Worm (Caenorhabditis elegans) whole organism, young adult: ENCODE measurements around the gene zipt-16.
"Not testable (repeated sequence)": the region's sequence is repeated elsewhere in the genome, so short reads cannot be mapped to it uniquely, and the experiment has no call there.

Source experiments
- B0336.3 ChIP-seq: fragments of 200-800 bp; sonication (Bioruptor generic); IDR thresholded peaks from 2 replicates; pipeline ENCODE4 v1.3.6; 2022; ENCODE audit warnings: missing genetic modification characterization, missing compliant biosample characterization
- C17E4.6 ChIP-seq: fragments of 200-800 bp; sonication (Bioruptor generic); IDR thresholded peaks from 2 replicates; pipeline ENCODE4 v1.3.6; 2022; ENCODE audit warnings: missing genetic modification reagents, missing genetic modification characterization, missing compliant biosample characterization
- D2030.7 ChIP-seq: fragments of 200-800 bp; sonication (Bioruptor generic); IDR thresholded peaks from 2 replicates; pipeline ENCODE4 v1.3.6; 2022; ENCODE audit warnings: missing genetic modification reagents, missing genetic modification characterization, missing compliant biosample characterization
- F10E7.11 ChIP-seq: sonication (generic microtip); optimal IDR thresholded peaks from 2 replicates; lab custom pipeline; 2017; ENCODE audit warnings: mild to moderate bottlenecking, missing genetic modification characterization, moderate library complexity, missing compliant biosample characterization
- F22D6.2 ChIP-seq: sonication (generic microtip); optimal IDR thresholded peaks from 2 replicates; lab custom pipeline; 2016; ENCODE audit warnings: mild to moderate bottlenecking, missing genetic modification characterization, missing compliant biosample characterization
- F33H1.4 ChIP-seq: fragments of 200-800 bp; sonication (Bioruptor generic); IDR thresholded peaks from 2 replicates; pipeline ENCODE4 v1.3.6; 2022; ENCODE audit warnings: missing genetic modification reagents, missing genetic modification characterization, missing compliant biosample characterization
- F39B2.1 ChIP-seq: fragments of 200-800 bp; sonication (Bioruptor generic); IDR thresholded peaks from 2 replicates; pipeline ENCODE4 v1.3.6; 2022; ENCODE audit warnings: missing genetic modification reagents, missing genetic modification characterization, missing compliant biosample characterization
- F49E8.2 ChIP-seq: sonication (generic microtip); optimal IDR thresholded peaks from 3 replicates; lab custom pipeline; 2017; ENCODE audit warnings: missing genetic modification characterization, mild to moderate bottlenecking, missing compliant biosample characterization, antibody characterized with exemption, moderate library complexity; ENCODE audit not compliant: insufficient read depth
- F57A8.1 ChIP-seq: fragments of 200-800 bp; sonication (Bioruptor generic); optimal IDR thresholded peaks from 2 replicates; lab custom pipeline; 2018; ENCODE audit warnings: mild to moderate bottlenecking, missing genetic modification characterization, moderate library complexity, missing compliant biosample characterization
- Y56A3A.18 ChIP-seq: fragments of 200-800 bp; sonication (Bioruptor generic); IDR thresholded peaks from 2 replicates; pipeline ENCODE4 v1.3.6; 2022; ENCODE audit warnings: missing genetic modification reagents, missing genetic modification characterization, missing compliant biosample characterization
- attf-6 ChIP-seq: fragments of 200-800 bp; sonication (Bioruptor generic); IDR thresholded peaks from 2 replicates; pipeline ENCODE4 v1.3.6; 2022; ENCODE audit warnings: missing genetic modification reagents, missing genetic modification characterization, missing compliant biosample characterization
- bed-1 ChIP-seq: fragments of 200-800 bp; sonication (Bioruptor generic); IDR thresholded peaks from 2 replicates; pipeline ENCODE4 v1.3.6; 2022; ENCODE audit warnings: missing genetic modification reagents, missing genetic modification characterization, missing compliant biosample characterization
- cebp-1 ChIP-seq, 2 experiments: fragments of 200-800 bp in 1 of 2; sonication (Bioruptor generic) in 1 of 2; sonication (generic microtip) in 1 of 2; IDR thresholded peaks in 1 of 2; optimal IDR thresholded peaks in 1 of 2; 2 replicates each; pipeline versions ENCODE4 v1.3.6 to Lab custom; 2017 to 2022; ENCODE audit warnings: missing compliant biosample characterization in 2 of 2, missing genetic modification characterization in 2 of 2, mild to moderate bottlenecking in 1 of 2, missing genetic modification reagents in 1 of 2, moderate library complexity in 1 of 2
- ceh-27 ChIP-seq: fragments of 200-800 bp; sonication (Bioruptor generic); optimal IDR thresholded peaks from 2 replicates; lab custom pipeline; 2018; ENCODE audit warnings: mild to moderate bottlenecking, missing genetic modification characterization, moderate library complexity, missing compliant biosample characterization
- ceh-91 ChIP-seq: fragments of 200-800 bp; sonication (Bioruptor generic); IDR thresholded peaks from 2 replicates; pipeline ENCODE4 v1.3.6; 2022; ENCODE audit warnings: missing genetic modification reagents, missing genetic modification characterization, missing compliant biosample characterization
- dox-1 ChIP-seq: fragments of 200-800 bp; sonication (Bioruptor generic); IDR thresholded peaks from 2 replicates; pipeline ENCODE4 v1.3.6; 2022; ENCODE audit warnings: missing genetic modification reagents, missing genetic modification characterization, missing compliant biosample characterization
- dpl-1 ChIP-seq: fragments of 150-350 bp; optimal IDR thresholded peaks from 2 replicates; lab custom pipeline; 2014; ENCODE audit warnings: missing biosample characterization, missing genetic modification reagents, missing genetic modification characterization
- efl-1 ChIP-seq: fragments of 150-350 bp; optimal IDR thresholded peaks from 2 replicates; lab custom pipeline; 2014; ENCODE audit warnings: missing biosample characterization, missing genetic modification reagents, missing genetic modification characterization
- egl-44 ChIP-seq: fragments of 200-800 bp; sonication (Bioruptor generic); IDR thresholded peaks from 2 replicates; pipeline ENCODE4 v1.3.6; 2022; ENCODE audit warnings: missing genetic modification reagents, missing genetic modification characterization, missing compliant biosample characterization
- ekl-4 ChIP-seq: fragments of 200-800 bp; sonication (Bioruptor generic); IDR thresholded peaks from 2 replicates; pipeline ENCODE4 v1.3.6; 2022; ENCODE audit warnings: missing genetic modification reagents, missing genetic modification characterization, missing compliant biosample characterization
- hmg-1.2 ChIP-seq: fragments of 200-800 bp; sonication (Bioruptor generic); IDR thresholded peaks from 2 replicates; pipeline ENCODE4 v1.3.6; 2022; ENCODE audit warnings: missing genetic modification reagents, missing genetic modification characterization, missing compliant biosample characterization
- let-607 ChIP-seq, 2 experiments: fragments of 200-800 bp in 1 of 2; sonication (Bioruptor generic) in 1 of 2; sonication (generic microtip) in 1 of 2; optimal IDR thresholded peaks; 2 replicates each; lab custom pipeline; 2016 to 2018; ENCODE audit warnings: mild to moderate bottlenecking in 2 of 2, missing compliant biosample characterization in 2 of 2, missing genetic modification characterization in 2 of 2, moderate library complexity in 2 of 2, missing genotype in 1 of 2
- lin-26 ChIP-seq: fragments of 200-800 bp; sonication (Bioruptor generic); IDR thresholded peaks from 2 replicates; pipeline ENCODE4 v1.3.6; 2022; ENCODE audit warnings: missing genetic modification reagents, missing genetic modification characterization, missing compliant biosample characterization
- lin-54 ChIP-seq: fragments of 200-800 bp; sonication (Bioruptor generic); optimal IDR thresholded peaks from 2 replicates; lab custom pipeline; 2018; ENCODE audit warnings: mild to moderate bottlenecking, missing genetic modification characterization, missing compliant biosample characterization
- lsl-1 ChIP-seq: fragments of 200-800 bp; sonication (Bioruptor generic); optimal IDR thresholded peaks from 2 replicates; lab custom pipeline; 2018; ENCODE audit warnings: mild to moderate bottlenecking, missing genetic modification characterization, moderate library complexity, missing compliant biosample characterization
- madf-10 ChIP-seq: sonication (generic microtip); optimal IDR thresholded peaks from 2 replicates; lab custom pipeline; 2016; ENCODE audit warnings: mild to moderate bottlenecking, missing genetic modification characterization, missing compliant biosample characterization
- madf-3 ChIP-seq: fragments of 200-800 bp; sonication (Bioruptor generic); IDR thresholded peaks from 2 replicates; pipeline ENCODE4 v1.3.6; 2022; ENCODE audit warnings: missing genetic modification reagents, missing genetic modification characterization, missing compliant biosample characterization
- madf-8 ChIP-seq: fragments of 200-800 bp; sonication (Bioruptor generic); conservative IDR thresholded peaks from 2 replicates; pipeline ENCODE4 v1.3.6; 2022; ENCODE audit warnings: missing genetic modification reagents, missing genetic modification characterization, missing compliant biosample characterization
- nfyb-1 ChIP-seq: fragments of 200-800 bp; sonication (Bioruptor generic); IDR thresholded peaks from 2 replicates; pipeline ENCODE4 v1.3.6; 2022; ENCODE audit warnings: missing genetic modification reagents, missing genetic modification characterization, missing compliant biosample characterization
- pha-4 ChIP-seq: fragments of 150-350 bp; sonication (generic microtip); optimal IDR thresholded peaks from 2 replicates; lab custom pipeline; 2014; ENCODE audit warnings: missing biosample characterization, missing genetic modification reagents, missing genetic modification characterization
- rcor-1 ChIP-seq: fragments of 200-800 bp; sonication (Bioruptor generic); IDR thresholded peaks from 2 replicates; pipeline ENCODE4 v1.3.6; 2022; ENCODE audit warnings: missing genetic modification reagents, missing genetic modification characterization, missing compliant biosample characterization
- repo-1 ChIP-seq: sonication (generic microtip); optimal IDR thresholded peaks from 2 replicates; lab custom pipeline; 2017; ENCODE audit warnings: mild to moderate bottlenecking, missing genetic modification characterization, missing compliant biosample characterization
- sea-2 ChIP-seq: fragments of 200-800 bp; sonication (Bioruptor generic); IDR thresholded peaks from 2 replicates; pipeline ENCODE4 v1.3.6; 2022; ENCODE audit warnings: missing genetic modification characterization, missing compliant biosample characterization
- snpc-1.1 ChIP-seq: sonication (generic microtip); optimal IDR thresholded peaks from 2 replicates; lab custom pipeline; 2017; ENCODE audit warnings: missing genetic modification characterization, mild to moderate bottlenecking, missing compliant biosample characterization, antibody characterized with exemption, moderate library complexity, missing genotype, missing genetic modification reagents; ENCODE audit not compliant: insufficient read depth
- snpc-3.4 ChIP-seq: sonication (generic microtip); optimal IDR thresholded peaks from 2 replicates; lab custom pipeline; 2017; ENCODE audit warnings: missing genetic modification characterization, mild to moderate bottlenecking, missing compliant biosample characterization, antibody characterized with exemption, moderate library complexity, missing genotype, missing genetic modification reagents
- snpc-4 ChIP-seq, 5 experiments: fragments of 150-350 bp in 1 of 5; sonication (generic microtip) in 4 of 5; optimal IDR thresholded peaks; 2 replicates each; lab custom pipeline; 2014 to 2018; ENCODE audit warnings: missing genetic modification characterization in 5 of 5, missing biosample characterization in 3 of 5, antibody characterized with exemption in 2 of 5, mild to moderate bottlenecking in 2 of 5, missing compliant biosample characterization in 2 of 5, missing genotype in 2 of 5, moderate library complexity in 2 of 5, missing genetic modification reagents in 1 of 5
- tbp1 ChIP-seq: fragments of 200-800 bp; sonication (Bioruptor generic); optimal IDR thresholded peaks from 2 replicates; lab custom pipeline; 2018; ENCODE audit warnings: mild to moderate bottlenecking, missing genetic modification characterization, missing compliant biosample characterization
- xnd-1 ChIP-seq: sonication (generic microtip); optimal IDR thresholded peaks from 2 replicates; lab custom pipeline; 2016; ENCODE audit warnings: missing genotype, missing genetic modification reagents, missing genetic modification characterization, missing compliant biosample characterization
- ztf-6 ChIP-seq: fragments of 200-800 bp; sonication (Bioruptor generic); IDR thresholded peaks from 2 replicates; pipeline ENCODE4 v1.3.6; 2022; ENCODE audit warnings: missing genetic modification reagents, missing genetic modification characterization, missing compliant biosample characterization

zipt-16 gene

ce11 chrV:11472209-11472608 lies 9.4 kb downstream of the zipt-16 start, which contains the start of the genes nas-20 and nas-21:
nas-20 (minus strand) TSS chrV:11472309.
nas-21 (plus strand) TSS chrV:11472564.
- TF ChIP-seq ceh-27 (GFP tag; lab: Kevin White, UChicago) (no peak), nfyb-1 (GFP tag; lab: Robert Waterston, UW) (no peak), dox-1 (no peak), D2030.7 (GFP tag; lab: Robert Waterston, UW) (no peak), ceh-91 (GFP tag; lab: Robert Waterston, UW) (no peak), Y56A3A.18 (no peak), let-607 (tag; optimal IDR thresholded peaks at IDR 0.05; lab: Kevin White, UChicago) (no peak), F39B2.1 (GFP tag; lab: Robert Waterston, UW) (no peak), pha-4 (tag; lab: Kevin White, UChicago) (no peak), F57A8.1 (GFP tag; lab: Kevin White, UChicago) (no peak), madf-3 (GFP tag; lab: Robert Waterston, UW) (no peak), dpl-1 (GFP tag; lab: Kevin White, UChicago) (no peak), repo-1 (no peak), bed-1 (GFP tag; lab: Robert Waterston, UW) (no peak), egl-44 (GFP tag; lab: Robert Waterston, UW) (no peak), ztf-6 (GFP tag; lab: Robert Waterston, UW) (no peak), snpc-4 (GFP tag; optimal IDR thresholded peaks at IDR 0.05; lab: Kevin White, UChicago) (no peak), snpc-4 (tag; optimal IDR thresholded peaks at IDR 0.05; lab: Kevin White, UChicago) (no peak), madf-10 (tag; lab: Kevin White, UChicago) (no peak)
- TF ChIP-seq, all 124 proteins: peak for 0

DNA sequence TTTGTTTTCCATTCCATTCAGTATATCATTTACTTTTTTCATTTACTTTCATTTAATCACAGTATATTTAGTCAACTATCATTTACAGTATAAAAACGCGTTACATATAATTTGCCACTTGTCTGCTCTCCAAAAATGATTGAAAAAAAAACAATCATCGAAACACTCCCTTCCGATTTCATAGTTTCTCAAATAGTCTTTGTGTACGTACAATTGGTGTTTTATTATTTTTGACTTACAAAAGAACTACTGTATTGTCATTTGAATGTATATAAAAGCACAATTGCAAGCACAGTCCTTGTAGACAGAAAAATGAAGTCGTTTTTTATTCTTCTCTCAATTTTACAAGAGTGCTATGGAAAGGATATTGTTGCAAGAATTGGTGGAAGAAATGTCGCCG lies 11.6 kb downstream of the zipt-16 start, which contains the start of gene nas-22:
nas-22 (plus strand) TSS at position 301 of the 400 bp plus-strand sequence.
- TF ChIP-seq sea-2 (GFP tag; lab: Robert Waterston, UW) = no peak
- no peak for TF ChIP-seq F10E7.11 (tag; lab: Kevin White, UChicago)
- no peak for TF ChIP-seq dox-1
- no peak for TF ChIP-seq C17E4.6 (GFP tag; lab: Robert Waterston, UW)
- no peak for TF ChIP-seq lin-26 (GFP tag; lab: Robert Waterston, UW)

DNA sequence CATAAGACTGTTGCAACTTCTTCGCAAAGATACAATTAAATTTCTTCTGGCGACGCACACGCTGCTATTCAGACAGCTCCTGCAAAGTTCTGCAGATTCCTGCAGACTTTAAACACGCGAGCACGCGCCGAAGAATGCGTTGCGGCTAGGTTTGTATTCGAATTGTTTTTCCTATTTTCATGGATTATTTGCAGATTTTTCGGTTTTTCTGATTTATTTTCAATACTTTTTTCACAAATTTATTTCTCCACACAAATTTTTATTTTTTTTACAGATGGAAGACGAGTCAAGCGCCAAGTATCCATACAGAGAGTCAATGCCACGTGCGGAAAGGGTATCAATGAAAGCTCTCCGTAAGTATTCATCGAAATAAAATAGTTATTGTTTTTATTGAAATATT lies 12.8 kb downstream of the zipt-16 start, which contains the start of gene T11F9.7:
T11F9.7 (plus strand) TSS at position 301 of the 400 bp plus-strand sequence.
- not testable (repeated sequence) for TF ChIP-seq F22D6.2 (tag; lab: Kevin White, UChicago); lin-54; cebp-1 (GFP tag; IDR thresholded peaks at IDR 0.05; lab: Robert Waterston, UW); cebp-1 (tag; optimal IDR thresholded peaks at IDR 0.05; lab: Kevin White, UChicago)

DNA sequence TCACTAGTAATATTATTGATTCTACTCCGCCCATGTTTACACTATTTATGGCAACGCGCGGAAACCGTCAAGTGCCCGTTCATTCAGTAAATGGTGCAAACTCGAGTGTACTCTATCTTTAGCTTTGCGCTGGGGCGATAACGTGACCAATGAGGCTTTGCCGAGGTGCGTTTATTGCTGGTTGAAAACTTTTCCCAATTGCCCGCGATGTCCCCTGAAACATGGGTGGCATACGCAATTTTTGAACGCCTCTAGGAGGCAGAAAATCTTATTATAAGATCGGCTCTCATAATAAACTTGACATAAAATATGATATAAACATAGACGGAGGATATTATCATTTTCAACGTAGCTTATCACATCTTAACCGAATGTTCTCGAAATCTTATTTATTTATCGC lies 15.2 kb downstream of the zipt-16 start:
- peak; percentile 35; the same call in 1 of the 2 replicates for TF ChIP-seq madf-8 (GFP tag; lab: Robert Waterston, UW)
- peak; percentile 31 for TF ChIP-seq lsl-1
- peak; percentile 33 for TF ChIP-seq F49E8.2
- TF ChIP-seq snpc-1.1 (tag; lab: Kevin White, UChicago) = peak; percentile 91
- TF ChIP-seq ekl-4 (GFP tag; lab: Robert Waterston, UW) = 0 out of 2 replicates have a peak, but pooled peaks have one; percentile 62
- TF ChIP-seq B0336.3 = peak; percentile 46; the same call in 1 of the 2 replicates
- peak; percentile 0 for TF ChIP-seq efl-1 (GFP tag; lab: Kevin White, UChicago)
- peak; percentile 33; the same call in 1 of the 2 replicates for TF ChIP-seq rcor-1 (GFP tag; lab: Robert Waterston, UW)
- peak; percentile 81 for TF ChIP-seq D2030.7 (GFP tag; lab: Robert Waterston, UW)
- peak; percentile 54 for TF ChIP-seq hmg-1.2
- TF ChIP-seq tbp1 = peak; percentile 53
- TF ChIP-seq snpc-3.4 (tag; lab: Kevin White, UChicago) = peak; percentile 47
- TF ChIP-seq attf-6 (GFP tag; lab: Robert Waterston, UW) = peak; percentile 49; the same call in 1 of the 2 replicates
- TF ChIP-seq xnd-1 = peak; percentile 12
- TF ChIP-seq F33H1.4 (GFP tag; lab: Robert Waterston, UW) = peak; percentile 26
- TF ChIP-seq snpc-4 (GFP tag; optimal IDR thresholded peaks at IDR 0.05; lab: Kevin White, UChicago) = peak; percentile 76
- peak; percentile 56 to 92 (median 84) for TF ChIP-seq snpc-4 (tag; optimal IDR thresholded peaks at IDR 0.05; lab: Kevin White, UChicago)
- peak; percentile 8; the same call in 1 of the 2 replicates for TF ChIP-seq F39B2.1 (GFP tag; lab: Robert Waterston, UW)
- peak; percentile 66 for TF ChIP-seq dox-1
- TF ChIP-seq, all 124 proteins: peak for 18; not testable (repeated sequence) for 106
